Fruit fly (Drosophila melanogaster): ENCODE results near the gene CG46025.

- TF ChIP-seq CG14711 (tag; optimal IDR thresholded peaks at IDR 0.05) (no peak), CG11617 (GFP tag; optimal IDR thresholded peaks at IDR 0.05) (no peak), kay (GFP tag; ENCODE audit: borderline replicate concordance) (no peak), Crg-1 (GFP tag; optimal IDR thresholded peaks at IDR 0.05) (no peak), CG7045 (GFP tag; optimal IDR thresholded peaks at IDR 0.05) (no peak), cnc (optimal IDR thresholded peaks at IDR 0.05) (no peak), ovo (GFP tag; optimal IDR thresholded peaks at IDR 0.05) (no peak), toe (GFP tag; optimal IDR thresholded peaks at IDR 0.05) (no peak), cic (GFP tag; optimal IDR thresholded peaks at IDR 0.05) (peak; percentile 21), CG7101 (tag; optimal IDR thresholded peaks at IDR 0.05) (no peak), Mnt (GFP tag; optimal IDR thresholded peaks at IDR 0.05) (no peak)
These were observed 41.9 kb downstream of the CG46025 start, which contains the start of gene LKRSDH for dm6 chr2L:7795859-7796258.

Data from whole organism, adult.